Worm (Caenorhabditis elegans): ENCODE data around the gene fbxc-30.

ce11 chrII:958618-959017 is 41.2 kb downstream of the fbxc-30 start, which contains the start of gene sdz-4:
- TF ChIP-seq egl-27 (tag; optimal IDR thresholded peaks at IDR 0.05) (no peak), sea-2 (GFP tag; optimal IDR thresholded peaks at IDR 0.05) (no peak), nhr-237 (tag; optimal IDR thresholded peaks at IDR 0.05) (no peak), fkh-10 (GFP tag; optimal IDR thresholded peaks at IDR 0.05) (no peak), pha-4 (tag; optimal IDR thresholded peaks at IDR 0.05) (no peak), R02D3.7 (tag; optimal IDR thresholded peaks at IDR 0.05) (no peak), nfya-1 (tag; optimal IDR thresholded peaks at IDR 0.05; ENCODE audit: insufficient read depth) (no peak), snpc-4 (tag; optimal IDR thresholded peaks at IDR 0.05) (no peak), eor-1 (tag; optimal IDR thresholded peaks at IDR 0.05) (no peak), ceh-82 (tag; optimal IDR thresholded peaks at IDR 0.05) (no peak), fos-1 (tag; optimal IDR thresholded peaks at IDR 0.05) (no peak)

All from whole organism, L3 larva.